Fruit fly (Drosophila melanogaster) whole organism, adult: ENCODE data around the gene RpL7.

Experiments
- CG11617 ChIP-seq: fragments of 200-800 bp; sonication (Bioruptor generic); optimal IDR thresholded peaks from 2 replicates; lab custom pipeline; 2017; ENCODE audit warnings: mild to moderate bottlenecking, missing biosample characterization, missing genetic modification reagents, missing genetic modification characterization
- CG12768 ChIP-seq: fragments of 200-800 bp; sonication (Bioruptor generic); optimal IDR thresholded peaks from 2 replicates; lab custom pipeline; 2017; ENCODE audit warnings: missing biosample characterization, missing genetic modification characterization, mild to moderate bottlenecking, moderate library complexity, missing genetic modification reagents
- CG14711 ChIP-seq: fragments of 200-800 bp; sonication (Bioruptor generic); optimal IDR thresholded peaks from 2 replicates; lab custom pipeline; 2018; ENCODE audit warnings: missing biosample characterization, mild to moderate bottlenecking, missing genetic modification characterization, moderate library complexity
- CG1620 ChIP-seq: fragments of 200-800 bp; sonication (Bioruptor generic); optimal IDR thresholded peaks from 2 replicates; lab custom pipeline; 2016; ENCODE audit warnings: missing biosample characterization, missing genetic modification characterization
- CG33017 ChIP-seq: fragments of 200-800 bp; sonication (Bioruptor generic); optimal IDR thresholded peaks from 2 replicates; lab custom pipeline; 2018; ENCODE audit warnings: missing biosample characterization, mild to moderate bottlenecking, missing genetic modification characterization, moderate library complexity
- CG5204 ChIP-seq: fragments of 200-800 bp; sonication (Bioruptor generic); optimal IDR thresholded peaks from 2 replicates; lab custom pipeline; 2016; ENCODE audit warnings: missing biosample characterization, missing genetic modification characterization
- CG7045 ChIP-seq: fragments of 200-800 bp; sonication (Bioruptor generic); optimal IDR thresholded peaks from 2 replicates; lab custom pipeline; 2017; ENCODE audit warnings: missing biosample characterization, mild to moderate bottlenecking, missing genetic modification characterization
- CG7101 ChIP-seq: fragments of 200-800 bp; sonication (Bioruptor generic); optimal IDR thresholded peaks from 2 replicates; lab custom pipeline; 2018; ENCODE audit warnings: missing biosample characterization, mild to moderate bottlenecking, missing genetic modification characterization, moderate library complexity
- Clk ChIP-seq: fragments of 200-800 bp; sonication (Bioruptor generic); optimal IDR thresholded peaks from 2 replicates; lab custom pipeline; 2017; ENCODE audit warnings: missing biosample characterization, missing genetic modification characterization
- Crg-1 ChIP-seq: fragments of 200-800 bp; sonication (Bioruptor generic); optimal IDR thresholded peaks from 2 replicates; lab custom pipeline; 2016; ENCODE audit warnings: missing biosample characterization, missing genetic modification characterization
- Hr96 ChIP-seq: fragments of 200-800 bp; sonication (Bioruptor generic); optimal IDR thresholded peaks from 2 replicates; lab custom pipeline; 2016; ENCODE audit warnings: missing biosample characterization, missing genetic modification characterization
- Mnt ChIP-seq: fragments of 200-800 bp; sonication (Bioruptor generic); optimal IDR thresholded peaks from 2 replicates; lab custom pipeline; 2016; ENCODE audit warnings: missing biosample characterization, mild to moderate bottlenecking, missing genetic modification characterization
- bab1 ChIP-seq: fragments of 200-800 bp; sonication (Bioruptor generic); optimal IDR thresholded peaks from 3 replicates; lab custom pipeline; 2019; ENCODE audit warnings: missing biosample characterization, mild to moderate bottlenecking, missing genetic modification characterization, moderate library complexity
- cic ChIP-seq: fragments of 200-800 bp; sonication (Bioruptor generic); optimal IDR thresholded peaks from 2 replicates; lab custom pipeline; 2017; ENCODE audit warnings: missing biosample characterization, mild to moderate bottlenecking, missing genetic modification characterization, moderate library complexity
- cnc ChIP-seq, 2 experiments: fragments of >200 bp; optimal IDR thresholded peaks; 2 replicates each; lab custom pipeline; 2017
- kay ChIP-seq: fragments of 200-800 bp; sonication (Bioruptor generic); peaks from one replicate; lab custom pipeline; 2016; ENCODE audit warnings: missing biosample characterization, missing genetic modification characterization, borderline replicate concordance
- ovo ChIP-seq: fragments of 200-800 bp; sonication (Bioruptor generic); optimal IDR thresholded peaks from 2 replicates; lab custom pipeline; 2016; ENCODE audit warnings: missing biosample characterization, missing genetic modification characterization
- pad ChIP-seq: fragments of 200-800 bp; sonication (Bioruptor generic); optimal IDR thresholded peaks from 3 replicates; lab custom pipeline; 2017; ENCODE audit warnings: missing biosample characterization, missing genetic modification characterization, mild to moderate bottlenecking, moderate library complexity, missing genetic modification reagents
- tj ChIP-seq: fragments of 200-800 bp; sonication (Bioruptor generic); optimal IDR thresholded peaks from 3 replicates; lab custom pipeline; 2017; ENCODE audit warnings: missing biosample characterization, mild to moderate bottlenecking, missing genetic modification characterization, moderate library complexity
- toe ChIP-seq: fragments of 200-800 bp; sonication (Bioruptor generic); optimal IDR thresholded peaks from 2 replicates; lab custom pipeline; 2016; ENCODE audit warnings: missing biosample characterization, missing genetic modification characterization

Gene RpL7

dm6 chr2L:10232152-10232816, 31.5 kb downstream of the RpL7 start, which contains the start of gene eEF1delta:
Gene eEF1delta, plus strand, starts transcription at chr2L:10232507.
- peak; percentile 18 for TF ChIP-seq bab1 (GFP tag; lab: Kevin White, UChicago)
- TF ChIP-seq cnc (optimal IDR thresholded peaks at IDR 0.05; lab: Kevin White, UChicago): peak in 1 of 2 experiments; percentile 3
- TF ChIP-seq CG7045 (GFP tag; lab: Kevin White, UChicago): no peak
- peak; percentile 68 for TF ChIP-seq Mnt
- no peak for TF ChIP-seq cic
- TF ChIP-seq Crg-1: no peak
- TF ChIP-seq CG11617: peak; percentile 47
- no peak for TF ChIP-seq CG12768 (GFP tag; lab: Kevin White, UChicago)

dm6 chr2L:10232827-10233226, 32.0 kb downstream of the RpL7 start:
- peak; percentile 46 for TF ChIP-seq cic
- TF ChIP-seq kay (GFP tag; lab: Kevin White, UChicago): peak; percentile 91
- no peak for TF ChIP-seq ovo (GFP tag; lab: Kevin White, UChicago)
- TF ChIP-seq CG7101 (tag; lab: Kevin White, UChicago): no peak
- peak; percentile 29 for TF ChIP-seq CG11617
- TF ChIP-seq pad (GFP tag; lab: Kevin White, UChicago): no peak

dm6 chr2L:10237725-10238446, 37.1 kb downstream of the RpL7 start, which contains the start of gene mthl15:
Gene mthl15, minus strand, starts transcription at chr2L:10238317.
- TF ChIP-seq kay (GFP tag; lab: Kevin White, UChicago) (no peak), pad (GFP tag; lab: Kevin White, UChicago) (peak; percentile 80), CG1620 (GFP tag; lab: Kevin White, UChicago) (no peak), cic (peak; percentile 72), ovo (GFP tag; lab: Kevin White, UChicago) (no peak), CG12768 (GFP tag; lab: Kevin White, UChicago) (peak; percentile 35), Clk (GFP tag; lab: Kevin White, UChicago) (no peak)

dm6 chr2L:10238726-10239652, 38.2 kb downstream of the RpL7 start, which contains the start of gene me31B:
Gene me31B, plus strand, starts transcription at chr2L:10239341.
- TF ChIP-seq tj (GFP tag; lab: Kevin White, UChicago) (peak; percentile 30), kay (GFP tag; lab: Kevin White, UChicago) (peak; percentile 70), cnc (optimal IDR thresholded peaks at IDR 0.05; lab: Kevin White, UChicago) (no peak)

- TF ChIP-seq tj (GFP tag; lab: Kevin White, UChicago) (peak; percentile 14), ovo (GFP tag; lab: Kevin White, UChicago) (peak; percentile 27), CG33017 (no peak), kay (GFP tag; lab: Kevin White, UChicago) (no peak), bab1 (GFP tag; lab: Kevin White, UChicago) (peak; percentile 44), CG1620 (GFP tag; lab: Kevin White, UChicago) (peak; percentile 22), Clk (GFP tag; lab: Kevin White, UChicago) (no peak), toe (no peak), cic (peak; percentile 66), CG7045 (GFP tag; lab: Kevin White, UChicago) (no peak), CG12768 (GFP tag; lab: Kevin White, UChicago) (no peak), CG7101 (tag; lab: Kevin White, UChicago) (no peak), CG11617 (no peak), cnc (optimal IDR thresholded peaks at IDR 0.05; lab: Kevin White, UChicago) (no peak), CG5204 (GFP tag; lab: Kevin White, UChicago) (no peak), Crg-1 (no peak), Mnt (peak; percentile 94), pad (GFP tag; lab: Kevin White, UChicago) (no peak), Hr96 (GFP tag; lab: Kevin White, UChicago) (no peak), CG14711 (peak; percentile 32)
Measured at dm6 chr2L:10246785-10247190, 46.0 kb downstream of the RpL7 start, which contains the start of gene chico. Gene chico, minus strand, starts transcription at chr2L:10247078.

- TF ChIP-seq CG7101 (tag; lab: Kevin White, UChicago): peak; percentile 6
- no peak for TF ChIP-seq CG12768 (GFP tag; lab: Kevin White, UChicago)
- peak; percentile 28 for TF ChIP-seq kay (GFP tag; lab: Kevin White, UChicago)
- TF ChIP-seq Crg-1: peak; percentile 41
- no peak for TF ChIP-seq CG14711
- TF ChIP-seq cic: peak; percentile 60
- no peak for TF ChIP-seq pad (GFP tag; lab: Kevin White, UChicago)
- no peak for TF ChIP-seq cnc (optimal IDR thresholded peaks at IDR 0.05; lab: Kevin White, UChicago)
- peak; percentile 22 for TF ChIP-seq Mnt
- peak; percentile 7 for TF ChIP-seq CG7045 (GFP tag; lab: Kevin White, UChicago)
Measured at dm6 chr2L:10249655-10250202, 48.9 kb downstream of the RpL7 start.
